Worm (Caenorhabditis elegans): ENCODE measurements around the gene cyp-25A2.
A peak's percentile ranks its signal among the peaks of the same experiment; 100 is the strongest.

Gene cyp-25A2

DNA sequence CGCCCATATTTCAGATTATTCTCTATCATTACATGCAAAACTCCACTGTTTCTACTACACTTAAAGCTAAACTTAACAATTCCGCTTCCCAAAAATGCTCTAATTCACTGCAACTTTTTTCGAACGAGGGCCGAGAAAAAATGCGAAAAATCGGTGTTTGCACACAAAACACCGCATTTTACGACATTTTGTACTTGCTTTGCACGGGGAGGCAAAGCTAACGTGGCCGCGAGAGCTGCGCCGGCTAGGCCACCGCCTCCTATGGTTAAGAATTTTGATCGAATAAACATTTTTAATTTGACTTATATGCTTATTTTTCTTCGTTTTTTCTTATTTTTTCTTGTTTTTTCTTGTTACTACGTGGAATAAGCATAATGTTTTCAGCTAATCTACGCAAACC, 19.8 kb downstream of the cyp-25A2 start:
- TF ChIP-seq nhr-23 (tag; optimal IDR thresholded peaks at IDR 0.05), result peak; percentile 1
- peak; percentile 5 for TF ChIP-seq nfya-1 (tag; optimal IDR thresholded peaks at IDR 0.05; ENCODE audit: insufficient read depth)
- TF ChIP-seq lin-15B (tag; optimal IDR thresholded peaks at IDR 0.05), result peak; percentile 38
- TF ChIP-seq lsy-12 (tag; optimal IDR thresholded peaks at IDR 0.05), result peak; percentile 14
- peak; percentile 19 for TF ChIP-seq nhr-43 (tag; optimal IDR thresholded peaks at IDR 0.05; ENCODE audit: poor library complexity, severe bottlenecking)

DNA sequence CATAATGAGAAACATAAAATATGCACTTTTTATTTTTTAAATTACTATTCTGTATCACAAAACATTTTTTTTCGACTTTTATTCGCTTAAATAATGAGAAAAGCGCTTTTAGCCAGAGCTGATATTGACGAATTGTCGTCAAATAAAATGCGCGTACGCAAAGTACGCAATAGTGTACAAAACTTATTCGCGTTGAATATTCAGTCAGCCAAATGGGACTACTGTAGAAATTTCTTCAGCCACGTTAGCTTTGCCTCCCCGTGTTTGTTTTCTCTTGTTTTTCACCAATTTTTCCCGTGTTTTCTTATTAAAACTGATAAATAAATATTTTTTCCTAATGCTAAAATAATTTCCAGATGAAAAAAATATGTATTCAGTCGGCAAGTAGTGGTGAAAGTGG, 22.0 kb downstream of the cyp-25A2 start:
- TF ChIP-seq lsy-12 (tag; optimal IDR thresholded peaks at IDR 0.05), result peak; percentile 12
- TF ChIP-seq lin-15B (tag; optimal IDR thresholded peaks at IDR 0.05), result peak; percentile 25
- TF ChIP-seq pha-4 (tag; optimal IDR thresholded peaks at IDR 0.05), result peak; percentile 26
- TF ChIP-seq nhr-43 (tag; optimal IDR thresholded peaks at IDR 0.05; ENCODE audit: poor library complexity, severe bottlenecking), result peak; percentile 30
- TF ChIP-seq nfya-1 (tag; optimal IDR thresholded peaks at IDR 0.05; ENCODE audit: insufficient read depth), result peak; percentile 20
- peak; percentile 27 for TF ChIP-seq nhr-23 (tag; optimal IDR thresholded peaks at IDR 0.05)

ce11 chrIII:3858003-3858402, 23.0 kb downstream of the cyp-25A2 start:
- TF ChIP-seq pqm-1 (tag; optimal IDR thresholded peaks at IDR 0.05) (peak; percentile 84), elt-2 (tag; optimal IDR thresholded peaks at IDR 0.05) (peak; percentile 69), pha-4 (tag; optimal IDR thresholded peaks at IDR 0.05) (peak; percentile 54)

DNA sequence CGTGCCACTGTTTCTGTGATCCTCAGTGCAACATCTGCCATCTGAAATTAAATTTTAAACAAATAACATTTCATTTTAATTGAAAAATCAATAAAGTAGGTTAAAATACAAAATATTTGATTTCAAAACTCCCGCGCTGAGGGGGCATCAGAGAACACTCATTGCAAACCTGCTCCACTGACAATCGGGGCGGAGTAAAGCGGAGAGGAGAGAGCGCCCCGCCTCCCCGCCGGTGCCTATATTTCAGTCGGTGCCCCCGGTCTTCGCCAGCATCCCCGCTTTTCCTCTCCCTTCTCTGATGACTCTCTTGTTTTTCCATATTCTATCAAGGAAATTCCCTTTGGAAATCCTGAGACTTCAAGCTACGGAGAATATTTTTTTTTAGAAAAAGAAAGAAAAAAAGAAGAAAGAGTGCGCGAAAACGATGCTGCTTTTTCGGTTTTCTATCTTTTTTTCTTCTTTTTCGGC, 27.9 kb downstream of the cyp-25A2 start, which contains the start of gene brc-1:
brc-1 (minus strand) TSS at position 51 of the 468 bp plus-strand sequence.
- TF ChIP-seq skn-1 (tag; optimal IDR thresholded peaks at IDR 0.05) (peak; percentile 49), ceh-82 (tag; optimal IDR thresholded peaks at IDR 0.05) (peak; percentile 32), fkh-2 (tag; optimal IDR thresholded peaks at IDR 0.05) (no peak), nhr-43 (tag; optimal IDR thresholded peaks at IDR 0.05; ENCODE audit: poor library complexity, severe bottlenecking) (peak; percentile 56), ceh-9 (tag; optimal IDR thresholded peaks at IDR 0.05) (no peak), lsy-12 (tag; optimal IDR thresholded peaks at IDR 0.05) (peak; percentile 73), egl-5 (tag; optimal IDR thresholded peaks at IDR 0.05) (peak; percentile 24), nhr-23 (tag; optimal IDR thresholded peaks at IDR 0.05) (peak; percentile 91), mml-1 (tag; optimal IDR thresholded peaks at IDR 0.05) (no peak), nhr-28 (tag; optimal IDR thresholded peaks at IDR 0.05) (no peak), nhr-67 (tag; optimal IDR thresholded peaks at IDR 0.05) (no peak), nhr-25 (tag; optimal IDR thresholded peaks at IDR 0.05) (peak; percentile 79), nhr-76 (tag; optimal IDR thresholded peaks at IDR 0.05) (no peak), nfya-1 (tag; optimal IDR thresholded peaks at IDR 0.05; ENCODE audit: insufficient read depth) (peak; percentile 94), egl-27 (tag; optimal IDR thresholded peaks at IDR 0.05) (no peak), elt-2 (tag; optimal IDR thresholded peaks at IDR 0.05) (peak; percentile 72), sea-2 (GFP tag; optimal IDR thresholded peaks at IDR 0.05) (no peak), ama-1 (optimal IDR thresholded peaks at IDR 0.05) (peak; percentile 97), pha-4 (tag; optimal IDR thresholded peaks at IDR 0.05) (peak; percentile 86), ceh-28 (tag; optimal IDR thresholded peaks at IDR 0.05) (peak; percentile 54), aly-2 (tag; optimal IDR thresholded peaks at IDR 0.05) (no peak), fos-1 (tag; optimal IDR thresholded peaks at IDR 0.05) (no peak), mdl-1 (tag; optimal IDR thresholded peaks at IDR 0.05) (no peak), elt-1 (tag; optimal IDR thresholded peaks at IDR 0.05) (peak; percentile 32), eor-1 (tag; optimal IDR thresholded peaks at IDR 0.05) (no peak), nhr-77 (tag; optimal IDR thresholded peaks at IDR 0.05) (no peak), lin-15B (tag; optimal IDR thresholded peaks at IDR 0.05) (peak; percentile 96), ztf-4 (tag; optimal IDR thresholded peaks at IDR 0.05) (peak; percentile 10), unc-62 (GFP tag; optimal IDR thresholded peaks at IDR 0.05) (peak; percentile 18), nhr-237 (tag; optimal IDR thresholded peaks at IDR 0.05) (no peak), ZK546.5 (tag; optimal IDR thresholded peaks at IDR 0.05) (peak; percentile 9), hmg-11 (tag; optimal IDR thresholded peaks at IDR 0.05) (peak; percentile 98), ceh-16 (tag; optimal IDR thresholded peaks at IDR 0.05) (no peak), snpc-4 (tag; optimal IDR thresholded peaks at IDR 0.05) (peak; percentile 76), elt-3 (tag; optimal IDR thresholded peaks at IDR 0.05) (no peak), unc-39 (tag; optimal IDR thresholded peaks at IDR 0.05) (no peak), jun-1 (tag; optimal IDR thresholded peaks at IDR 0.05) (peak; percentile 57), tbx-2 (tag; optimal IDR thresholded peaks at IDR 0.05) (peak; percentile 51), pqm-1 (tag; optimal IDR thresholded peaks at IDR 0.05) (peak; percentile 57), zag-1 (tag; optimal IDR thresholded peaks at IDR 0.05) (no peak), lin-39 (tag; optimal IDR thresholded peaks at IDR 0.05) (peak; percentile 97), daf-12 (tag; optimal IDR thresholded peaks at IDR 0.05) (no peak), nhr-11 (tag; optimal IDR thresholded peaks at IDR 0.05) (peak; percentile 37), ztf-11 (tag; optimal IDR thresholded peaks at IDR 0.05) (no peak), nhr-12 (tag; optimal IDR thresholded peaks at IDR 0.05) (no peak), R02D3.7 (tag; optimal IDR thresholded peaks at IDR 0.05) (peak; percentile 68)
